Worm (Caenorhabditis elegans): ENCODE data around the gene spp-6.
"Not testable (repeated sequence)": the region's sequence is repeated elsewhere in the genome, so short reads cannot be mapped to it uniquely, and the experiment has no call there.

spp-6 gene

ce11 chrX:7340915-7341559 lies 23.9 kb downstream of the spp-6 start, which contains the start of gene C07D8.6:
Gene C07D8.6 (plus strand): TSS chrX:7341509.
- TF ChIP-seq B0310.2 (tag; optimal IDR thresholded peaks at IDR 0.05) (no peak), ets-7 (tag; optimal IDR thresholded peaks at IDR 0.05) (no peak), tra-4 (tag; optimal IDR thresholded peaks at IDR 0.05) (no peak), flt-1 (GFP tag; IDR thresholded peaks at IDR 0.05) (no peak), ceh-13 (GFP tag; optimal IDR thresholded peaks at IDR 0.05) (no peak), pes-1 (GFP tag; IDR thresholded peaks at IDR 0.05) (no peak), hnd-1 (tag; optimal IDR thresholded peaks at IDR 0.05) (no peak), ceh-36 (tag; optimal IDR thresholded peaks at IDR 0.05) (no peak), ama-1 (optimal IDR thresholded peaks at IDR 0.05) (no peak), hmg-4 (GFP tag; optimal IDR thresholded peaks at IDR 0.05) (no peak), tbx-37 (GFP tag; conservative IDR thresholded peaks at IDR 0.05) (no peak), hmbx-1 (tag; optimal IDR thresholded peaks at IDR 0.05) (no peak), aly-1 (tag; optimal IDR thresholded peaks at IDR 0.05) (no peak), scrt-1 (GFP tag; IDR thresholded peaks at IDR 0.05) (no peak), F13C5.2 (tag; optimal IDR thresholded peaks at IDR 0.05) (no peak)

- TF ChIP-seq pes-1 (GFP tag; IDR thresholded peaks at IDR 0.05) = no peak
These were observed 26.1 kb downstream of the spp-6 start for ce11 chrX:7343218-7343617.

ce11 chrX:7343747-7344146 lies 26.6 kb downstream of the spp-6 start, which contains the start of gene C07D8.5:
Gene C07D8.5 (plus strand): TSS chrX:7344047.
- TF ChIP-seq tra-4 (tag; optimal IDR thresholded peaks at IDR 0.05) (no peak), flt-1 (GFP tag; IDR thresholded peaks at IDR 0.05) (no peak), pes-1 (GFP tag; IDR thresholded peaks at IDR 0.05) (no peak), scrt-1 (GFP tag; IDR thresholded peaks at IDR 0.05) (no peak), hmg-4 (GFP tag; optimal IDR thresholded peaks at IDR 0.05) (no peak), tbx-11 (GFP tag; IDR thresholded peaks at IDR 0.05) (no peak)

- not testable (repeated sequence) for TF ChIP-seq ceh-13 (GFP tag; optimal IDR thresholded peaks at IDR 0.05); hnd-1 (tag; optimal IDR thresholded peaks at IDR 0.05); hmbx-1 (tag; optimal IDR thresholded peaks at IDR 0.05)
These were observed 48.1 kb downstream of the spp-6 start, which contains the start of gene C56G3.2 for ce11 chrX:7365267-7365666. Gene C56G3.2 (plus strand): TSS chrX:7365567.
